Worm (Caenorhabditis elegans): ENCODE measurements around the gene ZK896.5.

- TF ChIP-seq zag-1 (tag; optimal IDR thresholded peaks at IDR 0.05), result no peak
- TF ChIP-seq fos-1 (tag; optimal IDR thresholded peaks at IDR 0.05), result peak; percentile 66
- TF ChIP-seq lsy-2 (tag; optimal IDR thresholded peaks at IDR 0.05), result no peak
- no peak for TF ChIP-seq ztf-11 (tag; optimal IDR thresholded peaks at IDR 0.05)
- no peak for TF ChIP-seq egl-27 (tag; optimal IDR thresholded peaks at IDR 0.05)
- TF ChIP-seq nhr-129 (tag; optimal IDR thresholded peaks at IDR 0.05), result no peak
- no peak for TF ChIP-seq ceh-82 (tag; optimal IDR thresholded peaks at IDR 0.05)
- TF ChIP-seq mdl-1 (tag; optimal IDR thresholded peaks at IDR 0.05), result no peak
- TF ChIP-seq skn-1 (tag; optimal IDR thresholded peaks at IDR 0.05), result no peak
- no peak for TF ChIP-seq R02D3.7 (tag; optimal IDR thresholded peaks at IDR 0.05)
- TF ChIP-seq nhr-23 (tag; optimal IDR thresholded peaks at IDR 0.05), result no peak
Observed at ce11 chrIV:12902430-12903110, 23.1 kb upstream of the ZK896.5 start, which contains the start of gene K08D8.2.

All from whole organism, L2 larva.